In genomic region chr2L:2857862-2858734, dm6 we compare ENCODE assay signal across 1 fruit fly cellular context.
TF ChIP-seq lines count a peak whose summit lies in the region.

No protein-coding gene starts in this region.

TF ChIP-seq in whole organism, embryonic, 481 proteins besides CTCF, POLR2A, EP300 and RAD21 (continued from another document and continues in another):
- no peak for TF ChIP-seq dmrt11E (tag; optimal IDR thresholded peaks at IDR 0.05; lab: Kevin White, UChicago)
- peak; percentile 41 for TF ChIP-seq sqz (GFP tag; optimal IDR thresholded peaks at IDR 0.05; lab: Kevin White, UChicago)
- TF ChIP-seq zen2 (GFP tag; IDR thresholded peaks at IDR 0.05; lab: Robert Waterston, UW; ENCODE audit: partially characterized antibody), result no peak
- no peak for TF ChIP-seq CG5953 (GFP tag; IDR thresholded peaks at IDR 0.05; lab: Robert Waterston, UW)
- peak; percentile 33 for TF ChIP-seq CG18599 (GFP tag; optimal IDR thresholded peaks at IDR 0.05; lab: Kevin White, UChicago)
- TF ChIP-seq CG9609 (GFP tag; optimal IDR thresholded peaks at IDR 0.05; lab: Kevin White, UChicago), result no peak
- peak; percentile 24 for TF ChIP-seq CG15011 (GFP tag; optimal IDR thresholded peaks at IDR 0.05; lab: Kevin White, UChicago)
- TF ChIP-seq Ada2b (GFP tag; IDR thresholded peaks at IDR 0.05; lab: Robert Waterston, UW), result no peak
- TF ChIP-seq pum (GFP tag; optimal IDR thresholded peaks at IDR 0.05; lab: Kevin White, UChicago), result no peak
- no peak for TF ChIP-seq CG11560 (tag; IDR thresholded peaks at IDR 0.05; lab: Robert Waterston, UW)
- TF ChIP-seq CG10267 (tag; optimal IDR thresholded peaks at IDR 0.05; lab: Kevin White, UChicago), result no peak
- no peak for TF ChIP-seq kah (GFP tag; optimal IDR thresholded peaks at IDR 0.05; lab: Kevin White, UChicago)
- TF ChIP-seq ken (GFP tag; IDR thresholded peaks at IDR 0.05; lab: Robert Waterston, UW), result peak; percentile 58; the same call in 1 of the 3 replicates
- no peak for TF ChIP-seq CG17802 (tag; optimal IDR thresholded peaks at IDR 0.05; lab: Kevin White, UChicago)
- peak; percentile 78 for TF ChIP-seq z (GFP tag; IDR thresholded peaks at IDR 0.05; lab: Robert Waterston, UW)
- peak; percentile 24 for TF ChIP-seq CG8924 (tag; optimal IDR thresholded peaks at IDR 0.05; lab: Kevin White, UChicago)
- peak; percentile 88; the same call in 3 of the 4 replicates for TF ChIP-seq chinmo (GFP tag; IDR thresholded peaks at IDR 0.05; lab: Robert Waterston, UW; ENCODE audit: partially characterized antibody)
- no peak for TF ChIP-seq CG6654 (GFP tag; optimal IDR thresholded peaks at IDR 0.05; lab: Kevin White, UChicago)
- TF ChIP-seq CG17829 (tag; optimal IDR thresholded peaks at IDR 0.05; lab: Kevin White, UChicago), result no peak
- peak; percentile 66 for TF ChIP-seq Med (GFP tag; lab: Kevin White, UChicago)
- TF ChIP-seq sna (GFP tag; IDR thresholded peaks at IDR 0.05; lab: Robert Waterston, UW; ENCODE audit: partially characterized antibody), result no peak
- TF ChIP-seq corto (GFP tag; optimal IDR thresholded peaks at IDR 0.05; lab: Kevin White, UChicago), result no peak
- TF ChIP-seq CG32772 (GFP tag; IDR thresholded peaks at IDR 0.05; lab: Robert Waterston, UW), result no peak
- TF ChIP-seq cwo (GFP tag; optimal IDR thresholded peaks at IDR 0.05; lab: Kevin White, UChicago), result peak; percentile 34
- TF ChIP-seq dan (GFP tag; IDR thresholded peaks at IDR 0.05; lab: Robert Waterston, UW), result no peak
- no peak for TF ChIP-seq CG7928 (GFP tag; optimal IDR thresholded peaks at IDR 0.05; lab: Kevin White, UChicago)
- TF ChIP-seq Sox102F (GFP tag; optimal IDR thresholded peaks at IDR 0.05; lab: Kevin White, UChicago), result peak; percentile 43
- TF ChIP-seq fd64A (GFP tag; optimal IDR thresholded peaks at IDR 0.05; lab: Kevin White, UChicago), result no peak
- TF ChIP-seq CG13424 (tag; optimal IDR thresholded peaks at IDR 0.05; lab: Kevin White, UChicago), result peak; percentile 2
- TF ChIP-seq B-H2 (GFP tag; optimal IDR thresholded peaks at IDR 0.05; lab: Kevin White, UChicago), result peak; percentile 46
- no peak for TF ChIP-seq ac (GFP tag; optimal IDR thresholded peaks at IDR 0.05; lab: Kevin White, UChicago)
- peak; percentile 1 for TF ChIP-seq CG5245 (GFP tag; optimal IDR thresholded peaks at IDR 0.05; lab: Kevin White, UChicago)
- peak; percentile 85 for TF ChIP-seq grn (GFP tag; optimal IDR thresholded peaks at IDR 0.05; lab: Kevin White, UChicago)
- TF ChIP-seq lilli (GFP tag; optimal IDR thresholded peaks at IDR 0.05; lab: Kevin White, UChicago), result peak; percentile 31
- no peak for TF ChIP-seq CG3726 (GFP tag; IDR thresholded peaks at IDR 0.05; lab: Robert Waterston, UW)
- no peak for TF ChIP-seq CG4854 (GFP tag; optimal IDR thresholded peaks at IDR 0.05; lab: Kevin White, UChicago)
- TF ChIP-seq Side (GFP tag; optimal IDR thresholded peaks at IDR 0.05; lab: Kevin White, UChicago), result peak; percentile 3
- no peak for TF ChIP-seq CG12104 (GFP tag; optimal IDR thresholded peaks at IDR 0.05; lab: Kevin White, UChicago)
- no peak for TF ChIP-seq danr (GFP tag; IDR thresholded peaks at IDR 0.05; lab: Robert Waterston, UW)
- 0 out of 2 replicates have a peak, but pooled peaks have one; percentile 16 for TF ChIP-seq CG10321 (GFP tag; IDR thresholded peaks at IDR 0.05; lab: Robert Waterston, UW)
- no peak for TF ChIP-seq Oaz (GFP tag; IDR thresholded peaks at IDR 0.05; lab: Robert Waterston, UW)
- no peak for TF ChIP-seq CG14860 (GFP tag; IDR thresholded peaks at IDR 0.05; lab: Robert Waterston, UW; ENCODE audit: partially characterized antibody)
- peak; percentile 31 for TF ChIP-seq CG2120 (GFP tag; optimal IDR thresholded peaks at IDR 0.05; lab: Kevin White, UChicago)
- TF ChIP-seq Sry-β (GFP tag; optimal IDR thresholded peaks at IDR 0.05; lab: Kevin White, UChicago), result no peak
- TF ChIP-seq wek (GFP tag; optimal IDR thresholded peaks at IDR 0.05; lab: Kevin White, UChicago), result no peak
- TF ChIP-seq E2f2 (GFP tag; IDR thresholded peaks at IDR 0.05; lab: Robert Waterston, UW), result no peak
- no peak for TF ChIP-seq Meics (GFP tag; optimal IDR thresholded peaks at IDR 0.05; lab: Kevin White, UChicago)
- no peak for TF ChIP-seq CG31365 (tag; optimal IDR thresholded peaks at IDR 0.05; lab: Kevin White, UChicago)
- no peak for TF ChIP-seq eyg (GFP tag; optimal IDR thresholded peaks at IDR 0.05; lab: Kevin White, UChicago)
- no peak for TF ChIP-seq CG8359 (GFP tag; optimal IDR thresholded peaks at IDR 0.05; lab: Kevin White, UChicago; ENCODE audit: borderline replicate concordance)
- peak; percentile 20; the same call in 1 of the 3 replicates for TF ChIP-seq ci (GFP tag; IDR thresholded peaks at IDR 0.05; lab: Robert Waterston, UW)
- peak; percentile 11 for TF ChIP-seq CG6254 (GFP tag; optimal IDR thresholded peaks at IDR 0.05; lab: Kevin White, UChicago)
- no peak for TF ChIP-seq CG6765 (GFP tag; optimal IDR thresholded peaks at IDR 0.05; lab: Kevin White, UChicago)
- TF ChIP-seq CG12299 (tag; optimal IDR thresholded peaks at IDR 0.05; lab: Kevin White, UChicago), result no peak
- peak; percentile 35 for TF ChIP-seq Ets65A (GFP tag; lab: Kevin White, UChicago)
- no peak for TF ChIP-seq peb (GFP tag; IDR thresholded peaks at IDR 0.05; lab: Robert Waterston, UW)
- peak; percentile 75 for TF ChIP-seq gsb-n (tag; optimal IDR thresholded peaks at IDR 0.05; lab: Kevin White, UChicago)
- no peak for TF ChIP-seq CG8089 (GFP tag; optimal IDR thresholded peaks at IDR 0.05; lab: Kevin White, UChicago)
- peak in 1 of 2 experiments; percentile 25 for TF ChIP-seq crp (GFP tag; optimal IDR thresholded peaks at IDR 0.05; lab: Kevin White, UChicago)
- no peak for TF ChIP-seq toy (GFP tag; IDR thresholded peaks at IDR 0.05; lab: Robert Waterston, UW)
- TF ChIP-seq CG13123 (GFP tag; optimal IDR thresholded peaks at IDR 0.05; lab: Kevin White, UChicago), result no peak
- TF ChIP-seq Sin3A (optimal IDR thresholded peaks at IDR 0.05; lab: Kevin White, UChicago), result no peak
- peak; percentile 42 for TF ChIP-seq gem (tag; optimal IDR thresholded peaks at IDR 0.05; lab: Kevin White, UChicago)
- no peak for TF ChIP-seq CG33557 (GFP tag; optimal IDR thresholded peaks at IDR 0.05; lab: Kevin White, UChicago)
- peak; percentile 30; the same call in 1 of the 2 replicates for TF ChIP-seq Ptx1 (GFP tag; IDR thresholded peaks at IDR 0.05; lab: Robert Waterston, UW)
- no peak for TF ChIP-seq slbo (GFP tag; IDR thresholded peaks at IDR 0.05; lab: Robert Waterston, UW)
- no peak for TF ChIP-seq Ravus (GFP tag; IDR thresholded peaks at IDR 0.05; lab: Robert Waterston, UW)
- peak; percentile 48; the same call in 1 of the 3 replicates for TF ChIP-seq so (GFP tag; IDR thresholded peaks at IDR 0.05; lab: Robert Waterston, UW)
- TF ChIP-seq aop (GFP tag; IDR thresholded peaks at IDR 0.05; lab: Robert Waterston, UW), result no peak
- TF ChIP-seq usp (GFP tag; optimal IDR thresholded peaks at IDR 0.05; lab: Kevin White, UChicago), result no peak
- no peak for TF ChIP-seq CG6813 (GFP tag; optimal IDR thresholded peaks at IDR 0.05; lab: Kevin White, UChicago)
- TF ChIP-seq CG7745 (tag; optimal IDR thresholded peaks at IDR 0.05; lab: Kevin White, UChicago), result no peak
- no peak for TF ChIP-seq ro (GFP tag; IDR thresholded peaks at IDR 0.05; lab: Robert Waterston, UW)
- peak in 1 of 2 experiments; percentile 42 for TF ChIP-seq Hr51 (GFP tag; optimal IDR thresholded peaks at IDR 0.05; lab: Kevin White, UChicago)
- no peak for TF ChIP-seq dati (GFP tag; IDR thresholded peaks at IDR 0.05; lab: Robert Waterston, UW)
- no peak for TF ChIP-seq CG7786 (GFP tag; optimal IDR thresholded peaks at IDR 0.05; lab: Kevin White, UChicago)
- peak; percentile 2 for TF ChIP-seq CG10209 (GFP tag; optimal IDR thresholded peaks at IDR 0.05; lab: Kevin White, UChicago)
- TF ChIP-seq C15 (GFP tag; IDR thresholded peaks at IDR 0.05; lab: Robert Waterston, UW), result no peak
- TF ChIP-seq Bgb (GFP tag; IDR thresholded peaks at IDR 0.05; lab: Robert Waterston, UW; ENCODE audit: partially characterized antibody), result peak; percentile 47; the same call in 1 of the 2 replicates
- no peak for TF ChIP-seq Hmx (GFP tag; optimal IDR thresholded peaks at IDR 0.05; lab: Kevin White, UChicago)
- no peak for TF ChIP-seq wdn (GFP tag; IDR thresholded peaks at IDR 0.05; lab: Robert Waterston, UW)
- TF ChIP-seq Mad (GFP tag; optimal IDR thresholded peaks at IDR 0.05; lab: Kevin White, UChicago), result no peak
- TF ChIP-seq Hr39 (optimal IDR thresholded peaks at IDR 0.05; lab: Kevin White, UChicago), result no peak
- TF ChIP-seq onecut (GFP tag; IDR thresholded peaks at IDR 0.05; lab: Robert Waterston, UW), result peak; percentile 2; the same call in 1 of the 2 replicates
- 0 out of 3 replicates have a peak, but pooled peaks have one; percentile 25 for TF ChIP-seq Dbx (GFP tag; IDR thresholded peaks at IDR 0.05; lab: Robert Waterston, UW)
- TF ChIP-seq br (optimal IDR thresholded peaks at IDR 0.05; lab: Kevin White, UChicago), result no peak
- no peak for TF ChIP-seq CG1024 (GFP tag; IDR thresholded peaks at IDR 0.05; lab: Robert Waterston, UW)
- no peak for TF ChIP-seq seq (GFP tag; IDR thresholded peaks at IDR 0.05; lab: Robert Waterston, UW)
- TF ChIP-seq tx (GFP tag; optimal IDR thresholded peaks at IDR 0.05; lab: Kevin White, UChicago), result no peak
- no peak for TF ChIP-seq trh (GFP tag; optimal IDR thresholded peaks at IDR 0.05; lab: Kevin White, UChicago)
- TF ChIP-seq disco-r (GFP tag; optimal IDR thresholded peaks at IDR 0.05; lab: Kevin White, UChicago), result no peak
- no peak for TF ChIP-seq fru (optimal IDR thresholded peaks at IDR 0.05; lab: Kevin White, UChicago)
- TF ChIP-seq crc (GFP tag; optimal IDR thresholded peaks at IDR 0.05; lab: Kevin White, UChicago), result no peak
- no peak for TF ChIP-seq Doc3 (GFP tag; IDR thresholded peaks at IDR 0.05; lab: Robert Waterston, UW; ENCODE audit: partially characterized antibody)
- TF ChIP-seq stwl (tag; optimal IDR thresholded peaks at IDR 0.05; lab: Kevin White, UChicago), result no peak
- TF ChIP-seq CG8388 (GFP tag; optimal IDR thresholded peaks at IDR 0.05; lab: Kevin White, UChicago), result no peak
- no peak for TF ChIP-seq CG11723 (GFP tag; optimal IDR thresholded peaks at IDR 0.05; lab: Kevin White, UChicago)
- no peak for TF ChIP-seq oc (tag; optimal IDR thresholded peaks at IDR 0.05; lab: Kevin White, UChicago)
- TF ChIP-seq kay (GFP tag; optimal IDR thresholded peaks at IDR 0.05; lab: Kevin White, UChicago), result peak; percentile 28
- TF ChIP-seq CG15601 (tag; optimal IDR thresholded peaks at IDR 0.05; lab: Kevin White, UChicago), result no peak
- TF ChIP-seq CG3838 (GFP tag; optimal IDR thresholded peaks at IDR 0.05; lab: Kevin White, UChicago), result no peak
- no peak for TF ChIP-seq Abd-B (GFP tag; optimal IDR thresholded peaks at IDR 0.05; lab: Kevin White, UChicago)
- TF ChIP-seq pita (GFP tag; optimal IDR thresholded peaks at IDR 0.05; lab: Kevin White, UChicago), result no peak
- TF ChIP-seq nmo (GFP tag; optimal IDR thresholded peaks at IDR 0.05; lab: Kevin White, UChicago), result no peak
- TF ChIP-seq CG18011 (GFP tag; optimal IDR thresholded peaks at IDR 0.05; lab: Kevin White, UChicago), result no peak
- no peak for TF ChIP-seq CG3065 (GFP tag; optimal IDR thresholded peaks at IDR 0.05; lab: Kevin White, UChicago)
- no peak for TF ChIP-seq BtbVII (GFP tag; optimal IDR thresholded peaks at IDR 0.05; lab: Kevin White, UChicago)
- no peak for TF ChIP-seq CG8281 (tag; optimal IDR thresholded peaks at IDR 0.05; lab: Kevin White, UChicago)
- no peak for TF ChIP-seq dm (GFP tag; optimal IDR thresholded peaks at IDR 0.05; lab: Kevin White, UChicago)
- TF ChIP-seq en (GFP tag; optimal IDR thresholded peaks at IDR 0.05; lab: Kevin White, UChicago), result no peak
- no peak for TF ChIP-seq CG8944 (GFP tag; optimal IDR thresholded peaks at IDR 0.05; lab: Kevin White, UChicago)
- TF ChIP-seq CG10366 (GFP tag; IDR thresholded peaks at IDR 0.05; lab: Robert Waterston, UW), result no peak
- peak; percentile 85 for TF ChIP-seq cg (GFP tag; optimal IDR thresholded peaks at IDR 0.05; lab: Kevin White, UChicago)
- TF ChIP-seq Atf6 (GFP tag; IDR thresholded peaks at IDR 0.05; lab: Robert Waterston, UW), result no peak
- no peak for TF ChIP-seq Gug (GFP tag; IDR thresholded peaks at IDR 0.05; lab: Robert Waterston, UW)
- TF ChIP-seq Sox100B (GFP tag; optimal IDR thresholded peaks at IDR 0.05; lab: Kevin White, UChicago), result peak; percentile 11
- no peak for TF ChIP-seq CG14050 (GFP tag; IDR thresholded peaks at IDR 0.05; lab: Robert Waterston, UW)
- no peak for TF ChIP-seq CG11085 (GFP tag; IDR thresholded peaks at IDR 0.05; lab: Robert Waterston, UW)
- TF ChIP-seq cato (GFP tag; optimal IDR thresholded peaks at IDR 0.05; lab: Kevin White, UChicago; ENCODE audit: borderline replicate concordance), result no peak
- peak; percentile 12 for TF ChIP-seq ind (GFP tag; optimal IDR thresholded peaks at IDR 0.05; lab: Kevin White, UChicago)
- TF ChIP-seq maf-S (GFP tag; optimal IDR thresholded peaks at IDR 0.05; lab: Kevin White, UChicago), result no peak
- peak; percentile 24 for TF ChIP-seq Fer1 (GFP tag; optimal IDR thresholded peaks at IDR 0.05; lab: Kevin White, UChicago)
- TF ChIP-seq CG6689 (GFP tag; IDR thresholded peaks at IDR 0.05; lab: Robert Waterston, UW), result 0 out of 2 replicates have a peak, but pooled peaks have one; percentile 23
- no peak for TF ChIP-seq CG10147 (GFP tag; optimal IDR thresholded peaks at IDR 0.05; lab: Kevin White, UChicago)
- TF ChIP-seq nerfin-1 (tag; optimal IDR thresholded peaks at IDR 0.05; lab: Kevin White, UChicago), result no peak
- TF ChIP-seq CG12236 (GFP tag; optimal IDR thresholded peaks at IDR 0.05; lab: Kevin White, UChicago), result no peak
- TF ChIP-seq CG9437 (GFP tag; optimal IDR thresholded peaks at IDR 0.05; lab: Kevin White, UChicago), result no peak
- TF ChIP-seq knrl (GFP tag; IDR thresholded peaks at IDR 0.05; lab: Robert Waterston, UW; ENCODE audit: partially characterized antibody), result no peak
- no peak for TF ChIP-seq Hey (tag; optimal IDR thresholded peaks at IDR 0.05; lab: Kevin White, UChicago)
- TF ChIP-seq CG18619 (GFP tag; optimal IDR thresholded peaks at IDR 0.05; lab: Kevin White, UChicago), result no peak
- TF ChIP-seq caup (GFP tag; optimal IDR thresholded peaks at IDR 0.05; lab: Kevin White, UChicago; ENCODE audit: severe bottlenecking), result no peak
- TF ChIP-seq slou (GFP tag; optimal IDR thresholded peaks at IDR 0.05; lab: Kevin White, UChicago), result no peak
- no peak for TF ChIP-seq CG10565 (GFP tag; optimal IDR thresholded peaks at IDR 0.05; lab: Kevin White, UChicago)
- peak; percentile 70 for TF ChIP-seq sens (GFP tag; lab: Kevin White, UChicago)
- peak; percentile 2 for TF ChIP-seq Xbp1 (GFP tag; optimal IDR thresholded peaks at IDR 0.05; lab: Kevin White, UChicago)
- TF ChIP-seq D (optimal IDR thresholded peaks at IDR 0.05; lab: Kevin White, UChicago), result no peak
- no peak for TF ChIP-seq D (GFP tag; optimal IDR thresholded peaks at IDR 0.05; lab: Kevin White, UChicago)
